Fruit fly (Drosophila melanogaster): Measurements from ENCODE around the gene CG11977.

The CG11977 gene

dm6 chr3R:9031797-9032418 lies 34.4 kb downstream of the CG11977 start (continued):
- TF ChIP-seq exex (tag; optimal IDR thresholded peaks at IDR 0.05) (peak; percentile 39), CG33557 (GFP tag; optimal IDR thresholded peaks at IDR 0.05) (no peak), CG30431 (GFP tag; optimal IDR thresholded peaks at IDR 0.05) (peak; percentile 76), CG9876 (GFP tag; optimal IDR thresholded peaks at IDR 0.05) (no peak), MBD-R2 (GFP tag; IDR thresholded peaks at IDR 0.05) (peak; percentile 85), slbo (GFP tag; IDR thresholded peaks at IDR 0.05) (peak; percentile 95), gcm2 (GFP tag; optimal IDR thresholded peaks at IDR 0.05) (peak; percentile 85), chn (GFP tag; optimal IDR thresholded peaks at IDR 0.05) (peak; percentile 85), NC2α (GFP tag; optimal IDR thresholded peaks at IDR 0.05) (peak; percentile 59), schlank (tag; optimal IDR thresholded peaks at IDR 0.05) (peak; percentile 61), sens-2 (GFP tag; IDR thresholded peaks at IDR 0.05) (peak; percentile 83), pita (GFP tag; optimal IDR thresholded peaks at IDR 0.05) (no peak), CG6765 (GFP tag; optimal IDR thresholded peaks at IDR 0.05) (peak; percentile 46), CG15011 (GFP tag; optimal IDR thresholded peaks at IDR 0.05) (peak; percentile 76), cas (GFP tag; IDR thresholded peaks at IDR 0.05) (peak; percentile 71), CG42726 (GFP tag; IDR thresholded peaks at IDR 0.05; ENCODE audit: partially characterized antibody) (no peak), CG4707 (GFP tag; optimal IDR thresholded peaks at IDR 0.05) (peak; percentile 65), CG3407 (GFP tag; optimal IDR thresholded peaks at IDR 0.05) (peak; percentile 77), ase (GFP tag; IDR thresholded peaks at IDR 0.05) (peak; percentile 89), psq (GFP tag; optimal IDR thresholded peaks at IDR 0.05) (peak; percentile 60), al (GFP tag; IDR thresholded peaks at IDR 0.05) (peak; percentile 76), CG7357 (GFP tag; IDR thresholded peaks at IDR 0.05) (peak; percentile 63; the same call in 1 of the 3 replicates), CG6654 (GFP tag; optimal IDR thresholded peaks at IDR 0.05) (peak; percentile 60), CG34422 (GFP tag; IDR thresholded peaks at IDR 0.05) (peak; percentile 91), CG10209 (GFP tag; optimal IDR thresholded peaks at IDR 0.05) (peak; percentile 85), CG3163 (GFP tag; optimal IDR thresholded peaks at IDR 0.05) (peak; percentile 54), slp2 (GFP tag; optimal IDR thresholded peaks at IDR 0.05) (peak; percentile 58), CG12769 (tag; optimal IDR thresholded peaks at IDR 0.05) (peak; percentile 83), run (tag; optimal IDR thresholded peaks at IDR 0.05) (peak; percentile 79), CG11723 (GFP tag; optimal IDR thresholded peaks at IDR 0.05) (peak; percentile 71), Oaz (GFP tag; IDR thresholded peaks at IDR 0.05) (peak; percentile 80), D19B (GFP tag; optimal IDR thresholded peaks at IDR 0.05) (peak; percentile 78), peb (GFP tag; IDR thresholded peaks at IDR 0.05) (peak; percentile 84), Nf-YB (GFP tag; optimal IDR thresholded peaks at IDR 0.05) (peak; percentile 60), rib (GFP tag; IDR thresholded peaks at IDR 0.05) (peak; percentile 50; the same call in 1 of the 2 replicates), sim (GFP tag; IDR thresholded peaks at IDR 0.05) (no peak), CG6854 (GFP tag; optimal IDR thresholded peaks at IDR 0.05) (peak; percentile 70), nom (GFP tag; optimal IDR thresholded peaks at IDR 0.05) (peak; percentile 97), CG9215 (GFP tag; IDR thresholded peaks at IDR 0.05) (peak; percentile 79), CG14441 (GFP tag; IDR thresholded peaks at IDR 0.05) (peak; percentile 91), nau (GFP tag; optimal IDR thresholded peaks at IDR 0.05) (peak; percentile 80), stc (GFP tag; IDR thresholded peaks at IDR 0.05) (peak; percentile 94), Blimp-1 (GFP tag; optimal IDR thresholded peaks at IDR 0.05) (peak; percentile 87), CG1603 (tag; optimal IDR thresholded peaks at IDR 0.05) (peak; percentile 83), zfh2 (GFP tag; optimal IDR thresholded peaks at IDR 0.05) (peak; percentile 83), CG7271 (tag; optimal IDR thresholded peaks at IDR 0.05) (peak; percentile 33), gsb (GFP tag; IDR thresholded peaks at IDR 0.05) (peak; percentile 81), Dp (GFP tag; optimal IDR thresholded peaks at IDR 0.05) (no peak), vnd (GFP tag; IDR thresholded peaks at IDR 0.05; ENCODE audit: partially characterized antibody) (no peak), Max (GFP tag; optimal IDR thresholded peaks at IDR 0.05) (peak; percentile 77)
